Comparison of ENCODE assay signal across 1 fruit fly cellular context in the genomic region with DNA sequence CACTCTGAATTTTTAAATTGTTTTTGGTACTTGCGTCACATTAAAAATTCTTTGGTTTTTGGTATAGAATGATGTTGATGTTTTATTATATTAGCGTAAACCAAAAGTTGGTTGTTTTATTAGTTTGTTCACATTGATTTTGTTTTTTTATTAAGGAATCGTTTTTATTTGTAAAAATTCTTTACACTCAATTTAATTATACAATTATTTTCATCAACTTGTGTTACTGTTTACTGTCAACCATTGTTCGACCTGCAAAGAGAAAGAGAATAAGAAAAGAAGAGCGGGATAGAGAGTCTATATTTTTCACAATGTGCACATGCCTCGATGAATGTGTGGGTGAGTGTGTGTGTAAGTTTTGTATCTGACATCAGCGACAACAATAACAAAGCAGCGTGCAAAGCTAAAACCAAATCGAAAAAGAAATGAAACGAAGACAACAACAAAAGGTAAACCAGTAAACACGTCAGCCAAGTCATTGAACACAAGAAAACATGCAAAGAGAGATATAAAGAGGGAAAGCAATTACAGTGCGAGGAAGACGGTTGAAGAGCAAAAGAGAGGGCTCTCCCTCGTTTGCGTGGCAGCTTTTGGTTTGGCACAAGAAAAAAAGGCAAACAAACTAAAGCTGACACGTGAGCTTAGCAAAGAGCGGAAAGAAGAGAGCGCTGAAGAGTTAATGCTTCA.
A peak's percentile ranks its signal among the peaks of the same experiment; 100 is the strongest.
TF ChIP-seq lines count a peak whose summit lies in the region.

No protein-coding gene starts in this region.

TF ChIP-seq in whole organism, prepupa, 60 proteins besides CTCF, POLR2A, EP300 and RAD21 (continued from another document):
- TF ChIP-seq net (GFP tag; optimal IDR thresholded peaks at IDR 0.05; lab: Kevin White, UChicago), result peak; percentile 27
- TF ChIP-seq CG34406 (GFP tag; optimal IDR thresholded peaks at IDR 0.05; lab: Kevin White, UChicago), result no peak
TF ChIP-seq in whole organism, prepupa: peak in this region for 27.
